Fruit fly (Drosophila melanogaster): ENCODE results near the gene Ent2.
A peak's percentile ranks its signal among the peaks of the same experiment; 100 is the strongest.

Gene Ent2

DNA sequence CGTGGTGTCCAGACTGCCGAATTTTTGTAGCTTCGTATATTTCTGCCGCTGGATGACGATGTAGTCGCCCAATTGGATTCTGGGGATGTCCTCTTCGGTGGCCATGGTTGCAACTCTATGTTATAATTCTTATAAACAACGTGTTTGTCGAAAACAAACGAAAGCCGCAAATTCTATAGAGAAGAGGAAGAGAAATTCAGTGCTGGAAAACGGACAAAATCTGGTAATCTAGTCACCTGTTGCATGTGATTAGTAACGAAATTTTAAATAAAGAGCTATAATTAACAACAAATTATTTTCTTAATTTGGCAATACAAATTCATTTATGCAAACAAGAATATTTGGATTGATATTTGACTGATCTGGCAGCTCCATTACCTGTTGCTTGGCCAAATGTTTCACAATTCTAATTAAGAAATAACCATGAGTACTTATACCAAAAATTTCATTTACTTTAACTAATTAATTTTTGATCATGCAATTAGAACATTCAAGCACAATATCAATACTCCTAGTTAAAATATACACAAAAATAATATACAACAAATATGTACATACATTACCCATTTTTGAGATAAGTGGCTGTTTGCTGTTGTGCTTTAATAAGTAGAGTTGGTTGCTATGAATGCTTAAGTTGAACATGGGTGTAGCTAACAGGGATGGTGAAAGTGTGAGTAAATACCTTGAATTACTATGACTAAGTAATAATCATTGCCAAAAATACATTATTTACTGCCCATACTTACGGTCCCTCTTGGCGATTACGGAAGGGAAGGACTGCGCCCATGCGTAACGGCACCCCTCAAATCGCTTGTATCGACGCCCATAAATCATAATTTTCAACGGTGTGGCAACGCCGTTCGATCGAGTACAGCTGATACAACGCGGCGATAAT lies at the start of gene Ent2, which contains the start of gene Trmt6 (continued):
- peak; percentile 97 for TF ChIP-seq ttk (GFP tag; IDR thresholded peaks at IDR 0.05)
- peak; percentile 62 for TF ChIP-seq ftz-f1 (GFP tag; optimal IDR thresholded peaks at IDR 0.05)
- TF ChIP-seq CG10267 (tag; optimal IDR thresholded peaks at IDR 0.05): peak; percentile 91
- TF ChIP-seq Mad (GFP tag; optimal IDR thresholded peaks at IDR 0.05): peak; percentile 93
- TF ChIP-seq CG16813 (GFP tag; IDR thresholded peaks at IDR 0.05; ENCODE audit: partially characterized antibody): no peak
- peak; percentile 27 for TF ChIP-seq bigmax (GFP tag; optimal IDR thresholded peaks at IDR 0.05)
- TF ChIP-seq CG10959 (GFP tag; IDR thresholded peaks at IDR 0.05): peak; percentile 94
- TF ChIP-seq crol (GFP tag; IDR thresholded peaks at IDR 0.05): peak; percentile 69
- peak; percentile 98 for TF ChIP-seq CG10366 (GFP tag; IDR thresholded peaks at IDR 0.05)
- TF ChIP-seq slou (GFP tag; optimal IDR thresholded peaks at IDR 0.05): peak; percentile 93
- peak; percentile 97 for TF ChIP-seq CG11247 (GFP tag; IDR thresholded peaks at IDR 0.05)
- no peak for TF ChIP-seq Kr (GFP tag; optimal IDR thresholded peaks at IDR 0.05)
- peak; percentile 97 for TF ChIP-seq Dbx (GFP tag; IDR thresholded peaks at IDR 0.05)
- TF ChIP-seq sd (tag; optimal IDR thresholded peaks at IDR 0.05): peak; percentile 87
- TF ChIP-seq CG3847 (GFP tag; IDR thresholded peaks at IDR 0.05): peak; percentile 97
- TF ChIP-seq crp (GFP tag; optimal IDR thresholded peaks at IDR 0.05): peak; percentile 48 to 85
- peak; percentile 88 for TF ChIP-seq cwo (GFP tag; optimal IDR thresholded peaks at IDR 0.05)
- peak; percentile 78 for TF ChIP-seq CG5180 (GFP tag; optimal IDR thresholded peaks at IDR 0.05)
- peak; percentile 68 for TF ChIP-seq Sry-δ (GFP tag; optimal IDR thresholded peaks at IDR 0.05)
- peak; percentile 96 for TF ChIP-seq CG13624 (GFP tag; optimal IDR thresholded peaks at IDR 0.05)
- peak; percentile 91 for TF ChIP-seq CG11560 (tag; IDR thresholded peaks at IDR 0.05)
- TF ChIP-seq CG4282 (GFP tag; optimal IDR thresholded peaks at IDR 0.05): peak; percentile 91
- no peak for TF ChIP-seq yki (optimal IDR thresholded peaks at IDR 0.05)
- TF ChIP-seq CoRest (tag; optimal IDR thresholded peaks at IDR 0.05): peak; percentile 96
- peak; percentile 83 for TF ChIP-seq CG6765 (GFP tag; optimal IDR thresholded peaks at IDR 0.05)
- TF ChIP-seq bowl (GFP tag; IDR thresholded peaks at IDR 0.05): peak; percentile 94
- TF ChIP-seq Med (GFP tag): peak; percentile 100
- TF ChIP-seq exex (tag; optimal IDR thresholded peaks at IDR 0.05): peak; percentile 83
- TF ChIP-seq Blimp-1 (GFP tag; optimal IDR thresholded peaks at IDR 0.05): peak; percentile 87
- peak; percentile 95 for TF ChIP-seq salm (tag; optimal IDR thresholded peaks at IDR 0.05)
- TF ChIP-seq al (GFP tag; IDR thresholded peaks at IDR 0.05): peak; percentile 96
- TF ChIP-seq Poxn (GFP tag; IDR thresholded peaks at IDR 0.05): peak; percentile 94
- no peak for TF ChIP-seq zen2 (GFP tag; IDR thresholded peaks at IDR 0.05; ENCODE audit: partially characterized antibody)
- TF ChIP-seq ems (GFP tag; optimal IDR thresholded peaks at IDR 0.05): peak; percentile 96
- peak; percentile 93 for TF ChIP-seq CG12942 (GFP tag; optimal IDR thresholded peaks at IDR 0.05)
- TF ChIP-seq CG8388 (GFP tag; optimal IDR thresholded peaks at IDR 0.05): peak; percentile 83
- TF ChIP-seq GATAe (GFP tag; conservative IDR thresholded peaks at IDR 0.05): peak; percentile 96
- TF ChIP-seq CG32532 (GFP tag; IDR thresholded peaks at IDR 0.05): peak; percentile 98
- TF ChIP-seq hkb (optimal IDR thresholded peaks at IDR 0.05): no peak
- peak; percentile 95 for TF ChIP-seq hkb (GFP tag; IDR thresholded peaks at IDR 0.05)
- TF ChIP-seq caup (GFP tag; optimal IDR thresholded peaks at IDR 0.05; ENCODE audit: severe bottlenecking): peak; percentile 94
- TF ChIP-seq eve (GFP tag; optimal IDR thresholded peaks at IDR 0.05): no peak
- TF ChIP-seq nau (GFP tag; optimal IDR thresholded peaks at IDR 0.05): peak; percentile 88
- TF ChIP-seq CG34224 (GFP tag; IDR thresholded peaks at IDR 0.05; ENCODE audit: partially characterized antibody): no peak
- TF ChIP-seq CG31224 (GFP tag; IDR thresholded peaks at IDR 0.05): peak; percentile 95
- TF ChIP-seq schlank (tag; optimal IDR thresholded peaks at IDR 0.05): peak; percentile 93
- peak; percentile 91 for TF ChIP-seq disco-r (GFP tag; optimal IDR thresholded peaks at IDR 0.05)
- TF ChIP-seq Nf-YA (GFP tag; IDR thresholded peaks at IDR 0.05): peak; percentile 94
- peak; percentile 96 for TF ChIP-seq CG7839 (tag; optimal IDR thresholded peaks at IDR 0.05)

All from whole organism, embryonic.